Fruit fly (Drosophila melanogaster) whole organism: ENCODE measurements around the gene eIF5.

ENCODE experiments used
- CG8478 ChIP-seq: fragments of >200 bp; optimal IDR thresholded peaks from 2 replicates; lab custom pipeline; 2018; ENCODE audit warnings: inconsistent platforms
- Dll ChIP-seq: fragments of >200 bp; optimal IDR thresholded peaks from 2 replicates; lab custom pipeline; 2017
- psq ChIP-seq: fragments of >200 bp; optimal IDR thresholded peaks from 2 replicates; lab custom pipeline; 2017

dm6 chrX:15982844-15983243, 8.9 kb downstream of the eIF5 start, which contains the start of gene Cep164:
- TF ChIP-seq Dll (lab: Kevin White, UChicago) = no peak
- no peak for TF ChIP-seq psq (lab: Kevin White, UChicago)
- TF ChIP-seq CG8478 = no peak
